Fruit fly (Drosophila melanogaster): ENCODE measurements around the gene fru.

DNA sequence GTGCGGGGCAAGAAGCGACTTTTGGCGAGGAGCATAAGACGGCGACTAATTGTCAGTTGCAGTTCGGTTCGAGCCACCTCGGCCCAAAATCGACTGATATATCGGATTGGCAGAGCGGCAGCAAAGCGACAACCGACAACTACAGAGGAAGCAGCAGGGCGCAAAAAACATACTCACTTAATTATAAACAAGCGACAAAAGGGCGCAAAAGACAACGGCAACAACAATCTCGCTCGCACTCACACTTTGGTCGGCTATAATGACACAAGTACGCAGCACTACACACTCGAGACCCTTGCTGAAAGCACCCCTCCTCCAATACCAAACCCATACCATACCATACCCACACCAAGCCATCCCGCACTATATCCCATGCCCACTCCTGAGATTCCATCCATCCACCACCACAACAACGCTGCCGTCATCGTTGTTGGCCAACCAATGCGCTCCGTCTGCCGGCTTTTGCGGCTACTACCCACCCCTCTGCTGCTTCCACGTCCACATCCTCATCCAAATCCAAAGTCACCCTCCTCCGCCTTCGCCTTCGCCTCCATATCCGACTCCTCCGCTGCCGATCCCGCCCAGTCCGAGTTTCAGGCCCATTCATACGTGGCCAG lies 172.6 kb downstream of the fru start, which contains the start of gene gl:
- TF ChIP-seq CTCF (optimal IDR thresholded peaks at IDR 0.05) (no peak), CG8478 (optimal IDR thresholded peaks at IDR 0.05) (no peak)
